Worm (Caenorhabditis elegans): Measurements from ENCODE around the gene ula-1.

- TF ChIP-seq attf-4 (tag; optimal IDR thresholded peaks at IDR 0.05) (no peak), nhr-11 (tag; optimal IDR thresholded peaks at IDR 0.05) (no peak)
Measured at ce11 chrIII:4961281-4961680, 41.2 kb upstream of the ula-1 start.
